Fruit fly (Drosophila melanogaster): ENCODE measurements around the gene Saf6.
A peak's percentile ranks its signal among the peaks of the same experiment; 100 is the strongest.

Saf6 gene

dm6 chr2L:855052-855547 lies 39.4 kb upstream of the Saf6 start, which contains the start of gene CG13949 (continued):
- TF ChIP-seq CG11560 (tag; IDR thresholded peaks at IDR 0.05): 0 out of 3 replicates have a peak, but pooled peaks have one; percentile 47
- TF ChIP-seq gce (GFP tag; IDR thresholded peaks at IDR 0.05): 0 out of 3 replicates have a peak, but pooled peaks have one; percentile 64
- peak; percentile 87 for TF ChIP-seq CG11456 (GFP tag; IDR thresholded peaks at IDR 0.05)
- TF ChIP-seq scrt (GFP tag; optimal IDR thresholded peaks at IDR 0.05): peak; percentile 32
- TF ChIP-seq Atf6 (GFP tag; IDR thresholded peaks at IDR 0.05): peak; percentile 67; the same call in 1 of the 2 replicates
- TF ChIP-seq CG14965 (GFP tag; optimal IDR thresholded peaks at IDR 0.05; ENCODE audit: borderline replicate concordance): no peak
- TF ChIP-seq ab (GFP tag; optimal IDR thresholded peaks at IDR 0.05): no peak
- TF ChIP-seq Chrac-16 (GFP tag; optimal IDR thresholded peaks at IDR 0.05): peak; percentile 59
- TF ChIP-seq Taf1 (GFP tag; IDR thresholded peaks at IDR 0.05): peak; percentile 45
- peak; percentile 85 for TF ChIP-seq zf30C (GFP tag; optimal IDR thresholded peaks at IDR 0.05)
- TF ChIP-seq HLH4C (GFP tag; IDR thresholded peaks at IDR 0.05; ENCODE audit: partially characterized antibody): 0 out of 3 replicates have a peak, but pooled peaks have one; percentile 43
- no peak for TF ChIP-seq sima (GFP tag; optimal IDR thresholded peaks at IDR 0.05)
- no peak for TF ChIP-seq pros (GFP tag; optimal IDR thresholded peaks at IDR 0.05)
- peak; percentile 94 for TF ChIP-seq Hmr (GFP tag; optimal IDR thresholded peaks at IDR 0.05)
- TF ChIP-seq CG6689 (GFP tag; IDR thresholded peaks at IDR 0.05): peak; percentile 65
- TF ChIP-seq Scr (GFP tag; IDR thresholded peaks at IDR 0.05; ENCODE audit: partially characterized antibody): peak; percentile 42
- no peak for TF ChIP-seq CG7963 (GFP tag; IDR thresholded peaks at IDR 0.05; ENCODE audit: partially characterized antibody)
- TF ChIP-seq gcm (GFP tag; optimal IDR thresholded peaks at IDR 0.05): peak; percentile 64
- TF ChIP-seq CG31224 (GFP tag; IDR thresholded peaks at IDR 0.05): peak; percentile 69
- TF ChIP-seq bowl (GFP tag; IDR thresholded peaks at IDR 0.05): no peak
- TF ChIP-seq Dip3 (GFP tag; optimal IDR thresholded peaks at IDR 0.05): peak; percentile 15
- no peak for TF ChIP-seq Doc2 (GFP tag; IDR thresholded peaks at IDR 0.05)
- TF ChIP-seq stwl (tag; optimal IDR thresholded peaks at IDR 0.05): peak; percentile 64
- peak; percentile 40 for TF ChIP-seq CG13296 (GFP tag; optimal IDR thresholded peaks at IDR 0.05)
- TF ChIP-seq Bdp1 (GFP tag; optimal IDR thresholded peaks at IDR 0.05): peak; percentile 31
- 0 out of 4 replicates have a peak, but pooled peaks have one; percentile 40 for TF ChIP-seq Dll (GFP tag; IDR thresholded peaks at IDR 0.05; ENCODE audit: partially characterized antibody)
- TF ChIP-seq CG18476 (GFP tag; optimal IDR thresholded peaks at IDR 0.05): no peak
- TF ChIP-seq tx (GFP tag; optimal IDR thresholded peaks at IDR 0.05): peak; percentile 61
- TF ChIP-seq CG3838 (GFP tag; optimal IDR thresholded peaks at IDR 0.05): no peak
- TF ChIP-seq CG7745 (tag; optimal IDR thresholded peaks at IDR 0.05): peak; percentile 38
- no peak for TF ChIP-seq YL-1 (GFP tag; optimal IDR thresholded peaks at IDR 0.05)
- peak; percentile 5 for TF ChIP-seq Fer2 (tag; optimal IDR thresholded peaks at IDR 0.05)
- peak; percentile 66 for TF ChIP-seq CG13287 (GFP tag; IDR thresholded peaks at IDR 0.05; ENCODE audit: partially characterized antibody)
- peak; percentile 76 for TF ChIP-seq stc (GFP tag; IDR thresholded peaks at IDR 0.05)
- peak; percentile 44 for TF ChIP-seq sug (tag; optimal IDR thresholded peaks at IDR 0.05)
- TF ChIP-seq CG7987 (GFP tag; optimal IDR thresholded peaks at IDR 0.05): no peak
- TF ChIP-seq Gsc (GFP tag; IDR thresholded peaks at IDR 0.05): no peak
- no peak for TF ChIP-seq prd (optimal IDR thresholded peaks at IDR 0.05)
- TF ChIP-seq prd (GFP tag; IDR thresholded peaks at IDR 0.05): peak; percentile 80
- no peak for TF ChIP-seq btn (GFP tag; optimal IDR thresholded peaks at IDR 0.05)
- peak; percentile 93 for TF ChIP-seq Rfx (GFP tag; IDR thresholded peaks at IDR 0.05)
- TF ChIP-seq cas (GFP tag; IDR thresholded peaks at IDR 0.05): peak; percentile 34; the same call in 1 of the 2 replicates
- TF ChIP-seq CG2120 (GFP tag; optimal IDR thresholded peaks at IDR 0.05): peak; percentile 81
- TF ChIP-seq MTF-1 (GFP tag; optimal IDR thresholded peaks at IDR 0.05; ENCODE audit: borderline replicate concordance): no peak
- TF ChIP-seq Gug (GFP tag; IDR thresholded peaks at IDR 0.05): peak; percentile 64
- no peak for TF ChIP-seq CG8089 (GFP tag; optimal IDR thresholded peaks at IDR 0.05)
- TF ChIP-seq CG10543 (GFP tag; optimal IDR thresholded peaks at IDR 0.05): peak; percentile 5
- peak; percentile 48 for TF ChIP-seq chn (GFP tag; optimal IDR thresholded peaks at IDR 0.05)
- TF ChIP-seq odd (GFP tag; optimal IDR thresholded peaks at IDR 0.05): peak; percentile 22
- peak; percentile 51 for TF ChIP-seq bab2 (GFP tag; optimal IDR thresholded peaks at IDR 0.05)
- TF ChIP-seq Oaz (GFP tag; IDR thresholded peaks at IDR 0.05): no peak
